Fruit fly (Drosophila melanogaster) whole organism, larva: ENCODE measurements around the gene CG13404.

Source experiments
- noc ChIP-seq: fragments of 200-800 bp; sonication (Bioruptor generic); optimal IDR thresholded peaks from 3 replicates; lab custom pipeline; 2019; ENCODE audit warnings: missing biosample characterization, mild to moderate bottlenecking, missing genetic modification characterization, moderate library complexity

The CG13404 gene

DNA sequence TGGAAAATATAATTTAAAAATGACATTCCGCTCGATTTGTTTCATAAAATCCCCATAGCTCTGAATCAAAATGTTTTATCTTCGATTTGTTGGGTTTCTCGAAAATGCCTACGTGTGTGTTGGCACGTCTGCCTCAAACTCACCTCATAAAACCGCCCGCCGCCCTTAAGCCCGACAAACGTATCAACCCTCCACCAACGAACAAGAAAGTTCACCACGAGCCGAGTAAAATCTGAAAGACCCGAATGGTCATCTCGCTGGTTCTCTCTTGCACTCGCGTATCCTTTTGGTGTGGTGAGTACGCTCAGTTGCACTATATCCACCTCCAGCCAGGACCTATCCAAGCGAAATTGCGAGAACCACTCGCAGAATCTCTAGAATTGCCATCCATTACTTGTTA, 44.1 kb downstream of the CG13404 start:
- no peak for TF ChIP-seq noc

DNA sequence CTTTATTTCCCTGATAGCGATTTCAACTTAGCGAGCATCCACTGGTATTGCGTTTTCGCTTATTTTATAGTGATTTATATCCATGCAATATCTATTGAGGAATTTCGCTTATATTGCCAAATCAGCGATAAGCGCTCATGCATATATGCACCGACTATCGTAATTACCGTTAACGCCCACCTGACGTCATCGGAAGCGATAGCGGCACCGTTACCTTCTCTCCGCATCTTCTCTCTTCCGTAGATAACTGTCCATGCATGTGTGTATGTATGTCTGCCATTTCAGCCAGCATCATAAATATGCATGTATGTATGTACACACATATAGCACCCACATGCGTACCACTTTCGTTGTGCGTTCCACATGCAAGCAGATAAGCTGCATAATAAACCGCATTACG, 44.9 kb downstream of the CG13404 start:
- no peak for TF ChIP-seq noc

DNA sequence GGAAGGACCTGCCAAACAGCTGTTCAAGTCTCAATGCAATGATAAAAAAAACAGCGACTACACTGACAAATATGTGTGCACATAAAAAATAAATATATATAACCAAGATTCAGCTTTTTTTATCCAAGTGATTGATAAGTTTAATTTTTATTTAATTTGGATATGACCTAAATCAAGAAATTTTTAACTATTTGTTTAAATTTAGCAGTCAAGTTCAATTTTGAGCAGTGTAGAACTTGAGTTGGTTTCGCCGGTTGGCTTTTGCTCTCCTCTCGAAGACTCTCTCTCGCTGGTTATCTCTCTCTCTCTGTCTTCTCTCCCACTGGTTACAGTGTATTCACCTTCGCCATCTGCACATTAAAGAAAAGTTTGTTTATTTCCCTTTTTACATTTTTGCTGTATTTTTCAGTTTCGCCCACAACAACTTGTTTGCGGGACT, 48.0 kb downstream of the CG13404 start:
- TF ChIP-seq noc: peak; percentile 86

DNA sequence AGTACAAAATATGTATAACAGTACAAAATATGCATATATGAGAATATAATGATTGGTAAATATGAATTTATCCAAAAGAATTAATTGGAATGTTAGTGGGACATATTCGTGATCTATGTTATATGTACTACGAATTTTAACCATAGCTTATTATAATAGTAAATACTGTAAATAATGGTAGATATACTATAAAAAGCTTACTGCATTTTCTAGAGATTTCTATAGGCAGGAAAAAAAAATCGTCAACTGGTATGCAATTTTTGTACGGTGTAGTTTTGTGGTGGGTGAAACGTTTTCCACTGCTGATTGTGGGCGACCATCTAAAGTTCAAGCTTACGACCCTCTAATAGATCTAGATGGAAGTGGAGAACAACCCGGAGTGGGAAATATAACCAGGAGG, 49.2 kb downstream of the CG13404 start:
- TF ChIP-seq noc: no peak

- TF ChIP-seq noc: peak; percentile 15
Observed at dm6 chrX:14215834-14216233, 50.2 kb downstream of the CG13404 start.
